Fruit fly (Drosophila melanogaster): Measurements from ENCODE around the gene Pgant35A.

Pgant35A gene

DNA sequence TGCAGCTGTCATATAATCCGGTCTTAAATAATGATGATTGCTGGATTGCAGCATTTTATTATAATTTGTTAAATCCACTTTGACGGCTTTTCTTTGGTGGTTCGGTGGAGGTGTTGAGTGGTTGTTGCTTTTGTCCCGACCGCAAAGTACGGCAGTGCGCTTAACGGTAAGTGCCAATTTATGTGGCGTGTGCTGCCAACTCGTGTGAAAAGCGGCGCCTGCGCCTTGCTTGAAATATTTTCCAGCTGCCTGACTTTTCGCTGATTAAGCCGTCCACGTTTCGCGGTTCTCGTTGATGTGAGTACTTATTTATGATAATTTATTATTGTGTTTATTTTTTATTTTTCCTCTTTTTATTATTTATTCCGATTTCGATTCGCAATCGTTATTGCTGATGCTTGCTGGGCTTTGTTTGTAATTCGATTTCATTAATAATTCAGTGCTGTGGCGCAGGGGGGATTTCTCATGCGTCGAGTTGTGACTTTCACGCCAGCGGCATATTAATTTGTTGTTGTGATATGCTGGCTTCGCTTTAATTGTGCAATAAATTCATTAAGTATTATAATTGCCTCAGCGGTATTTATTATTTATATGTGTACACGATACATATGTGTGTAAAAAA lies 49.4 kb downstream of the Pgant35A start:
- TF ChIP-seq Snoo (tag; optimal IDR thresholded peaks at IDR 0.05) (no peak), EcR (GFP tag; optimal IDR thresholded peaks at IDR 0.05) (no peak), gl (tag; optimal IDR thresholded peaks at IDR 0.05) (no peak), CG17806 (tag; optimal IDR thresholded peaks at IDR 0.05) (no peak), Pif1A (GFP tag; optimal IDR thresholded peaks at IDR 0.05) (no peak), CG4496 (GFP tag; IDR thresholded peaks at IDR 0.05) (no peak), CG8159 (tag; optimal IDR thresholded peaks at IDR 0.05) (no peak), CG32121 (GFP tag; IDR thresholded peaks at IDR 0.05) (no peak)

DNA sequence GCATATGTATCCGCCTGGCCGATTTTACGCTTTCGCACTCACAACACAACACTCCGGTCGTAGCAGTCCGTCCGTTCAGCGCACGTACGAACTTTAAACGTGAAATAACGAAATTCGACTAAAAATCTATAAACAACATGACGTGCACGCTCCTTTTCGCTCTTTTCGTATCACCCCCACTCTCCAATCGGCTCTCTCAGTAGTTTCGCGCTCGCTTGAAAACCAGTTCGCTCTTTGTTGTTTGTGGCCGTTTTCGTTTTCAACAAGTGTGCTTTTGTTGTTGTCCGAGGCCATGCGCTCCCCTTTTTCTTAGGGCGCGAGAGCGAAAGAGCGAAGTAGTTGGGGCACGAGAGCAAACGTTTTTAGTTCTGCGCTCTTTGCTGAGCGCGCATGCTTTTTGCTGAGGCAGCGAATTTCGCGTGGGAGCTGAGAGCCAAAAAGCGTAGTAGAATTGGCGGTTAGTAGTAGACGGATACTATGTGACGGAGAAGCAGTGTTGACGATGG lies 50.4 kb downstream of the Pgant35A start, which contains the start of gene elB:
elB (minus strand) TSS at position 122 of the 506 bp plus-strand sequence.
- TF ChIP-seq Snoo (tag; optimal IDR thresholded peaks at IDR 0.05) (no peak), CG8159 (tag; optimal IDR thresholded peaks at IDR 0.05) (no peak), CG34367 (tag; optimal IDR thresholded peaks at IDR 0.05) (no peak), CG9948 (tag; optimal IDR thresholded peaks at IDR 0.05) (no peak), Ets98B (GFP tag; IDR thresholded peaks at IDR 0.05) (peak; percentile 69; the same call in 1 of the 2 replicates), Pif1A (GFP tag; optimal IDR thresholded peaks at IDR 0.05) (peak; percentile 42), fd96Ca (GFP tag; IDR thresholded peaks at IDR 0.05) (peak; percentile 77), CG10348 (GFP tag; IDR thresholded peaks at IDR 0.05) (no peak), gl (tag; optimal IDR thresholded peaks at IDR 0.05) (peak; percentile 8), Pif1B (GFP tag; optimal IDR thresholded peaks at IDR 0.05) (peak; percentile 82), CG14655 (GFP tag; optimal IDR thresholded peaks at IDR 0.05) (no peak), rn (GFP tag; IDR thresholded peaks at IDR 0.05) (no peak), CG13204 (GFP tag; optimal IDR thresholded peaks at IDR 0.05) (peak; percentile 33), D1 (tag; optimal IDR thresholded peaks at IDR 0.05) (no peak), CG4496 (GFP tag; IDR thresholded peaks at IDR 0.05) (no peak), CG32121 (GFP tag; IDR thresholded peaks at IDR 0.05) (peak; percentile 68), CG12605 (GFP tag; IDR thresholded peaks at IDR 0.05) (peak; percentile 82), CG15710 (tag; optimal IDR thresholded peaks at IDR 0.05) (no peak), EcR (GFP tag; optimal IDR thresholded peaks at IDR 0.05) (peak; percentile 50), CG17806 (tag; optimal IDR thresholded peaks at IDR 0.05) (no peak), CG8301 (tag; optimal IDR thresholded peaks at IDR 0.05) (peak; percentile 35)

DNA sequence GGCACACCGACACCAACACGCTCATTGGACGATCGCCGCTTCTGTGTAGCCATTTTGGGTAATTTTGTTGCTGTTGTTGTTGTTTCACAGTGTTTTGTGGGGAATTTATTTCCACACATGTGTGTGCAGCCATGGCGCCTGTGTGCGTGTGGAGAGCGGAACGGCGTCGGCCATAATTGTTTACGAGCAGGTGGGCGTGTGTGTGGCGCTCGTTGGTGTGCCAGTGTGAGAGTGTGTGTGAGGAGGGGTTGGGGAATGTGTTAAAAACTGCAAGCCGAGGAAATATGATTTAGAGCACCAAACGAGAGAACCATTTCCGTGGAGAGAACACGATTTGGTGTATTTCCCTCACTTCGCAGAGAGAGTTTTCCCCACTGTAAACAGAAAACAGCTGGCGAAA lies 51.3 kb downstream of the Pgant35A start:
- peak; percentile 52; the same call in 2 of the 3 replicates for TF ChIP-seq fd96Ca (GFP tag; IDR thresholded peaks at IDR 0.05)
- TF ChIP-seq CG32121 (GFP tag; IDR thresholded peaks at IDR 0.05), result 0 out of 2 replicates have a peak, but pooled peaks have one; percentile 21
- no peak for TF ChIP-seq EcR (GFP tag; optimal IDR thresholded peaks at IDR 0.05)
- TF ChIP-seq CG4496 (GFP tag; IDR thresholded peaks at IDR 0.05), result peak; percentile 73
- peak; percentile 37; the same call in 1 of the 2 replicates for TF ChIP-seq Ets98B (GFP tag; IDR thresholded peaks at IDR 0.05)
- peak; percentile 10 for TF ChIP-seq CG13204 (GFP tag; optimal IDR thresholded peaks at IDR 0.05)
- TF ChIP-seq CG12605 (GFP tag; IDR thresholded peaks at IDR 0.05), result no peak
- TF ChIP-seq gl (tag; optimal IDR thresholded peaks at IDR 0.05), result no peak

All from whole organism, pupa.